Fruit fly (Drosophila melanogaster): ENCODE data around the gene Atac1.

The Atac1 gene

DNA sequence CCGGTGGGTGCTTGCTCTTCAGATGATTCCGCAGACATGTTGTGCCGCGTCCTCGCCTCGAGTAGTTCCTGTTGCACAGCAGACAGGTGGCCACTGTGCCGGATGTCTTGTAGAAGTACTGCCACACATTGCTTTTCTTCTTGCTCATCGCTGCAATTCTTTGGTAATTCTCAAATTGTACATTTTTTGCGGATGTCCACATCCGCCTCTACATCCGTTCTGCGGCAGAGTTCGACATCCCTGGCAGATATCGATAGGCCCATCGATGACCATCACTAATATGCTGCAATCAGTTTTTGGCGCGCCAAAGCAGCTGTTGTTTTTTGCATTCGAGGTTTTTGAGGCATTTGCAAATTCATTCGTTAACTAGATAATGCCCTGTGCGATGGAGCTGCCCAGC, 3.4 kb downstream of the Atac1 start, which contains the start of the genes CG13775 and CG3430 (continued):
- TF ChIP-seq salm (tag; optimal IDR thresholded peaks at IDR 0.05) = no peak
- no peak for TF ChIP-seq ro (GFP tag; IDR thresholded peaks at IDR 0.05)
- TF ChIP-seq pum (GFP tag; optimal IDR thresholded peaks at IDR 0.05) = peak; percentile 5
- no peak for TF ChIP-seq disco-r (GFP tag; optimal IDR thresholded peaks at IDR 0.05)
- peak; percentile 37; the same call in 1 of the 2 replicates for TF ChIP-seq CG2129 (GFP tag; IDR thresholded peaks at IDR 0.05; ENCODE audit: partially characterized antibody)
- peak; percentile 22 for TF ChIP-seq Sry-β (GFP tag; optimal IDR thresholded peaks at IDR 0.05)
- no peak for TF ChIP-seq CG10959 (GFP tag; IDR thresholded peaks at IDR 0.05)
- TF ChIP-seq CG10565 (GFP tag; optimal IDR thresholded peaks at IDR 0.05) = no peak
- TF ChIP-seq CG2120 (GFP tag; optimal IDR thresholded peaks at IDR 0.05) = peak; percentile 59
- peak; percentile 56; the same call in 1 of the 2 replicates for TF ChIP-seq CG32532 (GFP tag; IDR thresholded peaks at IDR 0.05)
- TF ChIP-seq tio (GFP tag; optimal IDR thresholded peaks at IDR 0.05) = no peak
- TF ChIP-seq CG15601 (tag; optimal IDR thresholded peaks at IDR 0.05) = no peak
- TF ChIP-seq pnt (GFP tag; optimal IDR thresholded peaks at IDR 0.05) = no peak
- no peak for TF ChIP-seq slp2 (GFP tag; optimal IDR thresholded peaks at IDR 0.05)
- TF ChIP-seq amos (GFP tag; IDR thresholded peaks at IDR 0.05; ENCODE audit: partially characterized antibody) = peak; percentile 78
- TF ChIP-seq CG7271 (tag; optimal IDR thresholded peaks at IDR 0.05) = peak; percentile 38
- TF ChIP-seq ac (GFP tag; optimal IDR thresholded peaks at IDR 0.05) = no peak
- TF ChIP-seq CG16779 (GFP tag; IDR thresholded peaks at IDR 0.05) = no peak
- no peak for TF ChIP-seq danr (GFP tag; IDR thresholded peaks at IDR 0.05)
- TF ChIP-seq CG9437 (GFP tag; optimal IDR thresholded peaks at IDR 0.05) = peak; percentile 2
- TF ChIP-seq nom (GFP tag; optimal IDR thresholded peaks at IDR 0.05) = peak; percentile 11
- 0 out of 3 replicates have a peak, but pooled peaks have one; percentile 32 for TF ChIP-seq ken (GFP tag; IDR thresholded peaks at IDR 0.05)
- TF ChIP-seq Drgx (GFP tag; IDR thresholded peaks at IDR 0.05) = no peak
- TF ChIP-seq CG17328 (GFP tag; IDR thresholded peaks at IDR 0.05) = peak; percentile 55
- no peak for TF ChIP-seq CG12104 (GFP tag; optimal IDR thresholded peaks at IDR 0.05)
- peak; percentile 81 for TF ChIP-seq CG13287 (GFP tag; IDR thresholded peaks at IDR 0.05; ENCODE audit: partially characterized antibody)
- TF ChIP-seq lbe (GFP tag; optimal IDR thresholded peaks at IDR 0.05) = no peak
- TF ChIP-seq crc (GFP tag; optimal IDR thresholded peaks at IDR 0.05) = no peak
- TF ChIP-seq lov (optimal IDR thresholded peaks at IDR 0.05) = no peak
- TF ChIP-seq lov (GFP tag; IDR thresholded peaks at IDR 0.05) = no peak
- no peak for TF ChIP-seq Asciz (GFP tag; optimal IDR thresholded peaks at IDR 0.05)
- TF ChIP-seq Fer1 (GFP tag; optimal IDR thresholded peaks at IDR 0.05) = peak; percentile 34
- TF ChIP-seq CoRest (tag; optimal IDR thresholded peaks at IDR 0.05) = peak; percentile 27
- TF ChIP-seq CG7987 (GFP tag; optimal IDR thresholded peaks at IDR 0.05) = peak; percentile 30
- TF ChIP-seq mld (GFP tag; IDR thresholded peaks at IDR 0.05; ENCODE audit: partially characterized antibody) = 0 out of 3 replicates have a peak, but pooled peaks have one; percentile 30
- peak; percentile 25 to 54 for TF ChIP-seq dpn (GFP tag; optimal IDR thresholded peaks at IDR 0.05)
- no peak for TF ChIP-seq CG18476 (GFP tag; optimal IDR thresholded peaks at IDR 0.05)
- TF ChIP-seq Sox100B (GFP tag; optimal IDR thresholded peaks at IDR 0.05) = no peak
- no peak for TF ChIP-seq CG2889 (GFP tag; IDR thresholded peaks at IDR 0.05)
- TF ChIP-seq chm (GFP tag; IDR thresholded peaks at IDR 0.05) = peak; percentile 66
- no peak for TF ChIP-seq peb (GFP tag; IDR thresholded peaks at IDR 0.05)
- TF ChIP-seq D (optimal IDR thresholded peaks at IDR 0.05) = no peak
- no peak for TF ChIP-seq D (GFP tag; optimal IDR thresholded peaks at IDR 0.05)
- TF ChIP-seq zf30C (GFP tag; optimal IDR thresholded peaks at IDR 0.05) = no peak
- no peak for TF ChIP-seq ab (GFP tag; optimal IDR thresholded peaks at IDR 0.05)
- TF ChIP-seq Mes4 (GFP tag; optimal IDR thresholded peaks at IDR 0.05) = peak; percentile 8
- no peak for TF ChIP-seq Nf-YB (GFP tag; optimal IDR thresholded peaks at IDR 0.05)
- no peak for TF ChIP-seq CG7556 (GFP tag; optimal IDR thresholded peaks at IDR 0.05)
- no peak for TF ChIP-seq emc (GFP tag; optimal IDR thresholded peaks at IDR 0.05)
- no peak for TF ChIP-seq dimm (GFP tag; IDR thresholded peaks at IDR 0.05)
- TF ChIP-seq tna (GFP tag; IDR thresholded peaks at IDR 0.05; ENCODE audit: partially characterized antibody) = 0 out of 2 replicates have a peak, but pooled peaks have one; percentile 30
